Fruit fly (Drosophila melanogaster) whole organism, embryonic: ENCODE results near the gene CG1998.

Experiments
- B-H1 ChIP-seq: fragments of 200-800 bp; sonication (Bioruptor generic); IDR thresholded peaks from 3 replicates; pipeline ENCODE4 v1.3.6; 2022; ENCODE audit warnings: missing biosample characterization, missing genetic modification characterization
- BtbVII ChIP-seq: fragments of 200-800 bp; sonication (Bioruptor generic); optimal IDR thresholded peaks from 3 replicates; lab custom pipeline; 2017; ENCODE audit warnings: missing biosample characterization, mild to moderate bottlenecking, missing genetic modification characterization
- CG11093 ChIP-seq: fragments of 200-800 bp; sonication (Bioruptor generic); IDR thresholded peaks from 3 replicates; pipeline ENCODE4 v1.3.6; 2022; ENCODE audit warnings: missing biosample characterization, missing genetic modification characterization
- CG11723 ChIP-seq: fragments of 200-800 bp; sonication (Bioruptor generic); optimal IDR thresholded peaks from 2 replicates; lab custom pipeline; 2017; ENCODE audit warnings: missing biosample characterization, mild to moderate bottlenecking, missing genetic modification characterization
- CG14860 ChIP-seq: fragments of 200-800 bp; sonication (Bioruptor generic); IDR thresholded peaks from 3 replicates; pipeline ENCODE4 v1.3.6; 2022; ENCODE audit warnings: missing biosample characterization, missing genetic modification characterization; ENCODE audit not compliant: partially characterized antibody
- CG15514 ChIP-seq: fragments of 200-800 bp; sonication (Bioruptor generic); optimal IDR thresholded peaks from 3 replicates; lab custom pipeline; 2017; ENCODE audit warnings: missing biosample characterization, missing genetic modification characterization, mild to moderate bottlenecking, moderate library complexity, missing genetic modification reagents
- CG17568 ChIP-seq: fragments of 200-800 bp; sonication (Bioruptor generic); optimal IDR thresholded peaks from 2 replicates; lab custom pipeline; 2018; ENCODE audit warnings: missing biosample characterization, mild to moderate bottlenecking, missing genetic modification characterization, moderate library complexity
- CG17829 ChIP-seq: fragments of 200-800 bp; optimal IDR thresholded peaks from 2 replicates; lab custom pipeline; 2019; ENCODE audit warnings: missing biosample characterization, mild to moderate bottlenecking, missing genetic modification characterization, moderate library complexity
- CG2129 ChIP-seq: fragments of 200-800 bp; sonication (Bioruptor generic); IDR thresholded peaks from 2 replicates; pipeline ENCODE4 v1.3.6; 2022; ENCODE audit warnings: missing biosample characterization, missing genetic modification characterization; ENCODE audit not compliant: partially characterized antibody
- CG6175 ChIP-seq: fragments of 200-800 bp; sonication (Bioruptor generic); IDR thresholded peaks from 3 replicates; pipeline ENCODE4 v1.3.6; 2022; ENCODE audit warnings: missing biosample characterization, missing genetic modification characterization
- CG8359 ChIP-seq: fragments of 200-800 bp; sonication (Bioruptor generic); optimal IDR thresholded peaks from 2 replicates; lab custom pipeline; 2017; ENCODE audit warnings: missing biosample characterization, mild to moderate bottlenecking, missing genetic modification characterization, borderline replicate concordance
- CG8478 ChIP-seq: fragments of >200 bp; optimal IDR thresholded peaks from 2 replicates; lab custom pipeline; 2018
- CG8944 ChIP-seq: fragments of 200-800 bp; sonication (Bioruptor generic); optimal IDR thresholded peaks from 3 replicates; lab custom pipeline; 2016; ENCODE audit warnings: missing biosample characterization, missing genetic modification characterization
- CG9609 ChIP-seq: fragments of 200-800 bp; sonication (Bioruptor generic); optimal IDR thresholded peaks from 3 replicates; lab custom pipeline; 2016; ENCODE audit warnings: missing biosample characterization, missing genetic modification characterization
- CG9817 ChIP-seq: fragments of 200-800 bp; sonication (Bioruptor generic); optimal IDR thresholded peaks from 2 replicates; lab custom pipeline; 2018; ENCODE audit warnings: missing biosample characterization, mild to moderate bottlenecking, missing genetic modification characterization, moderate library complexity
- CoRest ChIP-seq: fragments of 200-800 bp; sonication (Bioruptor generic); optimal IDR thresholded peaks from 3 replicates; lab custom pipeline; 2018; ENCODE audit warnings: missing biosample characterization, mild to moderate bottlenecking, missing genetic modification characterization, moderate library complexity
- Dbx ChIP-seq: fragments of 200-800 bp; sonication (Bioruptor generic); IDR thresholded peaks from 3 replicates; pipeline ENCODE4 v1.3.6; 2022; ENCODE audit warnings: missing biosample characterization, missing genetic modification characterization
- Fer1 ChIP-seq: fragments of 200-800 bp; sonication (Bioruptor generic); optimal IDR thresholded peaks from 2 replicates; lab custom pipeline; 2017; ENCODE audit warnings: missing biosample characterization, mild to moderate bottlenecking, missing genetic modification characterization
- Fer2 ChIP-seq: fragments of 200-800 bp; sonication (Bioruptor generic); optimal IDR thresholded peaks from 2 replicates; lab custom pipeline; 2018; ENCODE audit warnings: missing biosample characterization, mild to moderate bottlenecking, missing genetic modification characterization, moderate library complexity
- Hr3 ChIP-seq: fragments of 200-800 bp; sonication (Bioruptor generic); optimal IDR thresholded peaks from 3 replicates; lab custom pipeline; 2016; ENCODE audit warnings: missing biosample characterization, missing genetic modification characterization
- Hr78 ChIP-seq, 2 experiments: fragments of 200-800 bp in 1 of 2; fragments of >200 bp in 1 of 2; sonication (Bioruptor generic) in 1 of 2; optimal IDR thresholded peaks; 2 replicates each; lab custom pipeline; 2017 to 2019; ENCODE audit warnings: missing biosample characterization in 2 of 2, missing genetic modification characterization in 2 of 2, mild to moderate bottlenecking in 1 of 2, moderate library complexity in 1 of 2
- Jarid2 ChIP-seq: fragments of 200-800 bp; sonication (Bioruptor generic); optimal IDR thresholded peaks from 3 replicates; lab custom pipeline; 2017; ENCODE audit warnings: mild to moderate bottlenecking, missing biosample characterization, missing genetic modification reagents, missing genetic modification characterization
- Max ChIP-seq: fragments of 200-800 bp; sonication (Bioruptor generic); optimal IDR thresholded peaks from 2 replicates; lab custom pipeline; 2016; ENCODE audit warnings: missing biosample characterization, mild to moderate bottlenecking, missing genetic modification characterization
- NC2β ChIP-seq: fragments of 200-800 bp; sonication (Bioruptor generic); optimal IDR thresholded peaks from 2 replicates; lab custom pipeline; 2016; ENCODE audit warnings: missing biosample characterization, missing genetic modification characterization
- NK7.1 ChIP-seq: fragments of 200-800 bp; sonication (Bioruptor generic); optimal IDR thresholded peaks from 3 replicates; lab custom pipeline; 2016; ENCODE audit warnings: missing biosample characterization, missing genetic modification characterization
- Nf-YB ChIP-seq: fragments of 200-800 bp; sonication (Bioruptor generic); optimal IDR thresholded peaks from 3 replicates; lab custom pipeline; 2019; ENCODE audit warnings: missing biosample characterization, mild to moderate bottlenecking, missing genetic modification characterization, moderate library complexity
- Rx ChIP-seq: fragments of 200-800 bp; sonication (Bioruptor generic); IDR thresholded peaks from 2 replicates; pipeline ENCODE4 v1.3.6; 2022; ENCODE audit warnings: missing biosample characterization, missing genetic modification characterization
- ase ChIP-seq: fragments of 200-800 bp; sonication (Bioruptor generic); IDR thresholded peaks from 3 replicates; pipeline ENCODE4 v1.3.6; 2022; ENCODE audit warnings: missing biosample characterization, missing genetic modification characterization
- az2 ChIP-seq: fragments of 200-800 bp; sonication (Bioruptor generic); optimal IDR thresholded peaks from 3 replicates; lab custom pipeline; 2016; ENCODE audit warnings: missing biosample characterization, missing genetic modification characterization
- corto ChIP-seq: fragments of 200-800 bp; sonication (Bioruptor generic); optimal IDR thresholded peaks from 2 replicates; lab custom pipeline; 2016; ENCODE audit warnings: missing biosample characterization, mild to moderate bottlenecking, missing genetic modification characterization, moderate library complexity
- dmrt11E ChIP-seq: fragments of 200-800 bp; sonication (Bioruptor generic); optimal IDR thresholded peaks from 3 replicates; lab custom pipeline; 2018; ENCODE audit warnings: missing biosample characterization, mild to moderate bottlenecking, missing genetic modification characterization, moderate library complexity
- gce ChIP-seq: fragments of 200-800 bp; sonication (Bioruptor generic); IDR thresholded peaks from 3 replicates; pipeline ENCODE4 v1.3.6; 2022; ENCODE audit warnings: missing biosample characterization, missing genetic modification characterization
- gcm ChIP-seq: fragments of 200-800 bp; sonication (Bioruptor generic); optimal IDR thresholded peaks from 2 replicates; lab custom pipeline; 2019; ENCODE audit warnings: missing biosample characterization, mild to moderate bottlenecking, missing genetic modification characterization, moderate library complexity
- grn ChIP-seq: fragments of 200-800 bp; sonication (Bioruptor generic); optimal IDR thresholded peaks from 3 replicates; lab custom pipeline; 2017; ENCODE audit warnings: missing biosample characterization, missing genetic modification characterization
- hkb ChIP-seq, 2 experiments: fragments of 200-800 bp in 1 of 2; fragments of >200 bp in 1 of 2; sonication (Bioruptor generic) in 1 of 2; IDR thresholded peaks in 1 of 2; optimal IDR thresholded peaks in 1 of 2; 2 replicates each; pipeline versions ENCODE4 v1.3.6 to Lab custom; 2017 to 2022; ENCODE audit warnings: missing biosample characterization in 1 of 2, missing genetic modification characterization in 1 of 2
- jumu ChIP-seq: fragments of 200-800 bp; sonication (Bioruptor generic); optimal IDR thresholded peaks from 3 replicates; lab custom pipeline; 2016; ENCODE audit warnings: missing biosample characterization, missing genetic modification characterization
- luna ChIP-seq: fragments of 200-800 bp; sonication (Bioruptor generic); optimal IDR thresholded peaks from 2 replicates; lab custom pipeline; 2016; ENCODE audit warnings: missing biosample characterization, missing genetic modification characterization
- maf-S ChIP-seq: fragments of 200-800 bp; sonication (Bioruptor generic); optimal IDR thresholded peaks from 2 replicates; lab custom pipeline; 2016; ENCODE audit warnings: missing biosample characterization, missing genetic modification characterization
- odd ChIP-seq: fragments of 200-800 bp; sonication (Bioruptor generic); optimal IDR thresholded peaks from 2 replicates; lab custom pipeline; 2017; ENCODE audit warnings: missing biosample characterization, mild to moderate bottlenecking, missing genetic modification characterization
- p53 ChIP-seq: fragments of 200-800 bp; sonication (Bioruptor generic); optimal IDR thresholded peaks from 2 replicates; lab custom pipeline; 2016; ENCODE audit warnings: missing biosample characterization, missing genetic modification characterization
- pita ChIP-seq: fragments of 200-800 bp; sonication (Bioruptor generic); optimal IDR thresholded peaks from 2 replicates; lab custom pipeline; 2017; ENCODE audit warnings: missing biosample characterization, mild to moderate bottlenecking, missing genetic modification characterization
- pnt ChIP-seq: fragments of 200-800 bp; sonication (Bioruptor generic); optimal IDR thresholded peaks from 3 replicates; lab custom pipeline; 2016; ENCODE audit warnings: missing biosample characterization, missing genetic modification characterization
- prd ChIP-seq, 3 experiments: fragments of >200 bp in 2 of 3; fragments of 200-800 bp in 1 of 3; sonication (Bioruptor generic) in 1 of 3; optimal IDR thresholded peaks in 2 of 3; IDR thresholded peaks in 1 of 3; 2 replicates in 2 of 3; 3 replicates in 1 of 3; pipeline versions ENCODE4 v1.3.6 to Lab custom; 2017 to 2022; ENCODE audit warnings: missing biosample characterization in 1 of 3, missing genetic modification characterization in 1 of 3
- stwl ChIP-seq: fragments of 200-800 bp; sonication (Bioruptor generic); optimal IDR thresholded peaks from 3 replicates; lab custom pipeline; 2018; ENCODE audit warnings: missing biosample characterization, mild to moderate bottlenecking, missing genetic modification characterization, moderate library complexity
- tgo ChIP-seq: fragments of 200-800 bp; sonication (Bioruptor generic); IDR thresholded peaks from 3 replicates; pipeline ENCODE4 v1.3.6; 2022; ENCODE audit warnings: missing biosample characterization, missing genetic modification characterization
- wdn ChIP-seq: fragments of 200-800 bp; sonication (Bioruptor generic); IDR thresholded peaks from 2 replicates; pipeline ENCODE4 v1.3.6; 2022; ENCODE audit warnings: missing biosample characterization, missing genetic modification characterization
- wek ChIP-seq: fragments of 200-800 bp; sonication (Bioruptor generic); optimal IDR thresholded peaks from 3 replicates; lab custom pipeline; 2018; ENCODE audit warnings: missing biosample characterization, mild to moderate bottlenecking, missing genetic modification characterization, moderate library complexity

CG1998 gene

dm6 chrX:13396378-13397099 lies 16.3 kb downstream of the CG1998 start, which contains the start of gene Bcat (continued):
- TF ChIP-seq Dbx (peak; percentile 39; the same call in 1 of the 3 replicates), Nf-YB (peak; percentile 48), p53 (GFP tag; lab: Kevin White, UChicago) (no peak), Fer2 (tag; lab: Kevin White, UChicago) (peak; percentile 57), Hr3 (GFP tag; lab: Kevin White, UChicago) (peak; percentile 72), CG9609 (GFP tag; lab: Kevin White, UChicago) (peak; percentile 24), wek (no peak), CG9817 (tag; lab: Kevin White, UChicago) (peak; percentile 50), CG14860 (no peak), CG8478 (lab: Kevin White, UChicago) (no peak), jumu (no peak), NC2β (GFP tag; lab: Kevin White, UChicago) (no peak), az2 (GFP tag; lab: Kevin White, UChicago) (peak; percentile 49), Max (GFP tag; lab: Kevin White, UChicago) (peak; percentile 42), CG17568 (GFP tag; lab: Kevin White, UChicago) (no peak), pita (GFP tag; lab: Kevin White, UChicago) (no peak), stwl (tag; lab: Kevin White, UChicago) (no peak), CG17829 (tag; lab: Kevin White, UChicago) (peak; percentile 60), maf-S (GFP tag; lab: Kevin White, UChicago) (peak; percentile 18), pnt (peak; percentile 22), CG2129 (GFP tag; lab: Robert Waterston, UW) (no peak), dmrt11E (tag; lab: Kevin White, UChicago) (no peak), gcm (peak; percentile 28), CG8944 (peak; percentile 30), Jarid2 (GFP tag; lab: Kevin White, UChicago) (peak; percentile 53), wdn (GFP tag; lab: Robert Waterston, UW) (0 out of 2 replicates have a peak, but pooled peaks have one; percentile 15), ase (GFP tag; lab: Robert Waterston, UW) (no peak; the same call in 2 of the 3 replicates), BtbVII (GFP tag; lab: Kevin White, UChicago) (peak; percentile 77), CG11723 (peak; percentile 58), NK7.1 (GFP tag; lab: Kevin White, UChicago) (no peak), CG15514 (GFP tag; lab: Kevin White, UChicago) (no peak), luna (GFP tag; lab: Kevin White, UChicago) (no peak), tgo (peak; percentile 65; the same call in 2 of the 3 replicates), hkb (optimal IDR thresholded peaks at IDR 0.05; lab: Kevin White, UChicago) (no peak), hkb (GFP tag; IDR thresholded peaks at IDR 0.05; lab: Robert Waterston, UW) (peak; percentile 35; the same call in 1 of the 2 replicates), corto (GFP tag; lab: Kevin White, UChicago) (no peak), odd (GFP tag; lab: Kevin White, UChicago) (peak; percentile 75), grn (no peak), CG6175 (0 out of 3 replicates have a peak, but pooled peaks have one; percentile 5), CG11093 (GFP tag; lab: Robert Waterston, UW) (no peak), Fer1 (GFP tag; lab: Kevin White, UChicago) (peak; percentile 64), Rx (GFP tag; lab: Robert Waterston, UW) (no peak; the same call in 1 of the 2 replicates), CoRest (peak; percentile 89), Hr78 (GFP tag; optimal IDR thresholded peaks at IDR 0.05; lab: Kevin White, UChicago) (peak in 1 of 2 experiments; percentile 20), gce (GFP tag; lab: Robert Waterston, UW) (0 out of 3 replicates have a peak, but pooled peaks have one; percentile 17), CG8359 (no peak), prd (optimal IDR thresholded peaks at IDR 0.05; lab: Kevin White, UChicago) (no peak), prd (GFP tag; IDR thresholded peaks at IDR 0.05; lab: Robert Waterston, UW) (peak; percentile 59; the same call in 1 of the 3 replicates), B-H1 (GFP tag; lab: Robert Waterston, UW) (no peak; the same call in 2 of the 3 replicates)
